Fruit fly (Drosophila melanogaster) whole organism, prepupa: ENCODE results near the gene Gyc76C.

Source experiments
- Blimp-1 ChIP-seq: fragments of 200-800 bp; sonication (Bioruptor generic); optimal IDR thresholded peaks from 3 replicates; lab custom pipeline; 2017; ENCODE audit warnings: missing biosample characterization, missing genetic modification characterization, mild to moderate bottlenecking, moderate library complexity, missing genetic modification reagents
- CG10631 ChIP-seq: fragments of 200-800 bp; sonication (Bioruptor generic); optimal IDR thresholded peaks from 2 replicates; lab custom pipeline; 2016; ENCODE audit warnings: missing biosample characterization, missing genetic modification characterization
- CG10669 ChIP-seq: fragments of 200-800 bp; sonication (Bioruptor generic); optimal IDR thresholded peaks from 3 replicates; lab custom pipeline; 2018; ENCODE audit warnings: missing biosample characterization, mild to moderate bottlenecking, missing genetic modification characterization, moderate library complexity
- CG15336 ChIP-seq: fragments of 200-800 bp; sonication (Bioruptor generic); IDR thresholded peaks from 2 replicates; pipeline ENCODE4 v1.3.6; 2022; ENCODE audit warnings: missing biosample characterization, missing genetic modification characterization
- CG1621 ChIP-seq: fragments of 200-800 bp; sonication (Bioruptor generic); optimal IDR thresholded peaks from 3 replicates; lab custom pipeline; 2018; ENCODE audit warnings: missing biosample characterization, mild to moderate bottlenecking, missing genetic modification characterization
- CG16779 ChIP-seq: fragments of 200-800 bp; sonication (Bioruptor generic); optimal IDR thresholded peaks from 3 replicates; lab custom pipeline; 2017; ENCODE audit warnings: missing biosample characterization, mild to moderate bottlenecking, missing genetic modification characterization
- CG31627 ChIP-seq: fragments of 200-800 bp; sonication (Bioruptor generic); optimal IDR thresholded peaks from 3 replicates; lab custom pipeline; 2016; ENCODE audit warnings: missing biosample characterization, missing genetic modification characterization
- CG3919 ChIP-seq: fragments of 200-800 bp; sonication (Bioruptor generic); optimal IDR thresholded peaks from 3 replicates; lab custom pipeline; 2016; ENCODE audit warnings: missing biosample characterization, missing genetic modification characterization
- CG4318 ChIP-seq: fragments of 200-800 bp; sonication (Bioruptor generic); optimal IDR thresholded peaks from 3 replicates; lab custom pipeline; 2017; ENCODE audit warnings: missing biosample characterization, mild to moderate bottlenecking, missing genetic modification characterization
- CG6163 ChIP-seq: fragments of 200-800 bp; sonication (Bioruptor generic); IDR thresholded peaks from 3 replicates; pipeline ENCODE4 v1.3.6; 2022; ENCODE audit warnings: missing biosample characterization, missing genetic modification characterization
- CG6854 ChIP-seq: fragments of 200-800 bp; sonication (Bioruptor generic); optimal IDR thresholded peaks from 2 replicates; lab custom pipeline; 2017; ENCODE audit warnings: missing biosample characterization, mild to moderate bottlenecking, missing genetic modification characterization
- CG8119 ChIP-seq: fragments of 200-800 bp; sonication (Bioruptor generic); IDR thresholded peaks from 3 replicates; pipeline ENCODE4 v1.3.6; 2022; ENCODE audit warnings: missing biosample characterization, missing genetic modification characterization
- CG8319 ChIP-seq: fragments of 200-800 bp; sonication (Bioruptor generic); optimal IDR thresholded peaks from 3 replicates; lab custom pipeline; 2016; ENCODE audit warnings: missing biosample characterization, missing genetic modification characterization
- Eip75B ChIP-seq: fragments of 200-800 bp; sonication (Bioruptor generic); optimal IDR thresholded peaks from 3 replicates; lab custom pipeline; 2016; ENCODE audit warnings: missing biosample characterization, missing genetic modification characterization
- Gug ChIP-seq: fragments of 200-800 bp; sonication (Bioruptor generic); IDR thresholded peaks from 2 replicates; pipeline ENCODE4 v1.3.6; 2022; ENCODE audit warnings: missing biosample characterization, missing genetic modification characterization
- Lpt ChIP-seq: fragments of 200-800 bp; sonication (Bioruptor generic); optimal IDR thresholded peaks from 3 replicates; lab custom pipeline; 2016; ENCODE audit warnings: missing biosample characterization, missing genetic modification characterization
- Met ChIP-seq: fragments of 200-800 bp; sonication (Bioruptor generic); optimal IDR thresholded peaks from 3 replicates; lab custom pipeline; 2016; ENCODE audit warnings: missing biosample characterization, missing genetic modification characterization
- Smox ChIP-seq: fragments of 200-800 bp; sonication (Bioruptor generic); optimal IDR thresholded peaks from 3 replicates; lab custom pipeline; 2016; ENCODE audit warnings: missing biosample characterization, missing genetic modification characterization
- Sox15 ChIP-seq: fragments of 200-800 bp; sonication (Bioruptor generic); optimal IDR thresholded peaks from 3 replicates; lab custom pipeline; 2016; ENCODE audit warnings: missing biosample characterization, missing genetic modification characterization
- achi ChIP-seq: fragments of 200-800 bp; sonication (Bioruptor generic); optimal IDR thresholded peaks from 3 replicates; lab custom pipeline; 2016; ENCODE audit warnings: missing biosample characterization, missing genetic modification characterization
- acj6 ChIP-seq: fragments of 200-800 bp; sonication (Bioruptor generic); optimal IDR thresholded peaks from 3 replicates; lab custom pipeline; 2016; ENCODE audit warnings: missing biosample characterization, missing genetic modification characterization
- dac ChIP-seq: fragments of 200-800 bp; sonication (Bioruptor generic); optimal IDR thresholded peaks from 2 replicates; lab custom pipeline; 2017; ENCODE audit warnings: missing biosample characterization, mild to moderate bottlenecking, missing genetic modification characterization
- dsx ChIP-seq: fragments of 200-800 bp; optimal IDR thresholded peaks from 3 replicates; lab custom pipeline; 2019; ENCODE audit warnings: missing biosample characterization, mild to moderate bottlenecking, missing genetic modification characterization, moderate library complexity; ENCODE audit not compliant: poor library complexity, severe bottlenecking
- eg ChIP-seq: fragments of 200-800 bp; sonication (Bioruptor generic); IDR thresholded peaks from 3 replicates; pipeline ENCODE4 v1.3.6; 2022; ENCODE audit warnings: missing biosample characterization, missing genetic modification characterization
- esn ChIP-seq: fragments of 200-800 bp; sonication (Bioruptor generic); optimal IDR thresholded peaks from 2 replicates; lab custom pipeline; 2016; ENCODE audit warnings: missing biosample characterization, mild to moderate bottlenecking, missing genetic modification characterization, moderate library complexity
- fd59A ChIP-seq: fragments of 200-800 bp; sonication (Bioruptor generic); optimal IDR thresholded peaks from 2 replicates; lab custom pipeline; 2017; ENCODE audit warnings: missing biosample characterization, mild to moderate bottlenecking, missing genetic modification characterization, missing genetic modification reagents
- fd85E ChIP-seq: fragments of 200-800 bp; sonication (Bioruptor generic); optimal IDR thresholded peaks from 3 replicates; lab custom pipeline; 2016; ENCODE audit warnings: missing biosample characterization, missing genetic modification characterization
- fkh ChIP-seq: fragments of 200-800 bp; sonication (Bioruptor generic); optimal IDR thresholded peaks from 3 replicates; lab custom pipeline; 2017; ENCODE audit warnings: missing biosample characterization, mild to moderate bottlenecking, missing genetic modification characterization, moderate library complexity
- lz ChIP-seq: fragments of 200-800 bp; sonication (Bioruptor generic); optimal IDR thresholded peaks from 3 replicates; lab custom pipeline; 2016; ENCODE audit warnings: missing biosample characterization, missing genetic modification characterization
- net ChIP-seq: fragments of 200-800 bp; sonication (Bioruptor generic); optimal IDR thresholded peaks from 3 replicates; lab custom pipeline; 2016; ENCODE audit warnings: missing biosample characterization, missing genetic modification characterization
- pdm3 ChIP-seq: fragments of 200-800 bp; sonication (Bioruptor generic); optimal IDR thresholded peaks from 3 replicates; lab custom pipeline; 2016; ENCODE audit warnings: missing biosample characterization, missing genetic modification characterization

Gyc76C gene

dm6 chr3L:19817807-19818531 is 24.6 kb upstream of the Gyc76C start, which contains the start of the genes Fibp and Deaf1 (continued):
- TF ChIP-seq fd85E (GFP tag; lab: Kevin White, UChicago) (no peak), CG8119 (no peak; the same call in 2 of the 3 replicates), CG6854 (GFP tag; lab: Kevin White, UChicago) (no peak), fd59A (GFP tag; lab: Kevin White, UChicago) (peak; percentile 39), fkh (GFP tag; lab: Kevin White, UChicago) (peak; percentile 28), achi (GFP tag; lab: Kevin White, UChicago) (no peak), Met (peak; percentile 77), Gug (GFP tag; lab: Robert Waterston, UW) (peak; percentile 14), CG16779 (no peak), acj6 (GFP tag; lab: Kevin White, UChicago) (peak; percentile 80), net (no peak), CG31627 (peak; percentile 91), Smox (GFP tag; lab: Kevin White, UChicago) (peak; percentile 14), Sox15 (peak; percentile 72), CG10669 (peak; percentile 55)

- TF ChIP-seq achi (GFP tag; lab: Kevin White, UChicago) (no peak), esn (peak; percentile 38), CG31627 (peak; percentile 10), pdm3 (GFP tag; lab: Kevin White, UChicago) (no peak), CG6163 (GFP tag; lab: Robert Waterston, UW) (peak; percentile 56; the same call in 2 of the 3 replicates), CG1621 (no peak), CG15336 (GFP tag; lab: Robert Waterston, UW) (peak; percentile 54; the same call in 1 of the 2 replicates), dsx (peak; percentile 85), net (no peak), fd85E (GFP tag; lab: Kevin White, UChicago) (no peak), lz (GFP tag; lab: Kevin White, UChicago) (peak; percentile 28), CG6854 (GFP tag; lab: Kevin White, UChicago) (peak; percentile 74), Lpt (GFP tag; lab: Kevin White, UChicago) (peak; percentile 44), eg (peak; percentile 32; the same call in 1 of the 3 replicates), CG4318 (GFP tag; lab: Kevin White, UChicago) (no peak), CG8119 (peak; percentile 47; the same call in 2 of the 3 replicates), fd59A (GFP tag; lab: Kevin White, UChicago) (no peak), CG10631 (no peak), CG3919 (GFP tag; lab: Kevin White, UChicago) (no peak), dac (GFP tag; lab: Kevin White, UChicago) (peak; percentile 33), Eip75B (GFP tag; lab: Kevin White, UChicago) (no peak), Blimp-1 (GFP tag; lab: Kevin White, UChicago) (peak; percentile 5), Smox (GFP tag; lab: Kevin White, UChicago) (no peak), acj6 (GFP tag; lab: Kevin White, UChicago) (no peak)
- TF ChIP-seq, all 60 proteins: peak for 12
These were observed 22.2 kb upstream of the Gyc76C start, which contains the start of gene cyc for dm6 chr3L:19815472-19816150. TSS of gene cyc (minus strand) at chr3L:19815938.

dm6 chr3L:19813075-19813903 is 19.9 kb upstream of the Gyc76C start, which contains the start of gene Cyp305a1:
TSS of gene Cyp305a1 (minus strand) at chr3L:19813339.
- peak; percentile 82 for TF ChIP-seq fkh (GFP tag; lab: Kevin White, UChicago)
- TF ChIP-seq CG8319 (GFP tag; lab: Kevin White, UChicago), result no peak
- TF ChIP-seq, all 60 proteins: peak for 1
